Fruit fly (Drosophila melanogaster) whole organism, embryonic: ENCODE results near the gene lqfR.

Source experiments
- Abd-B ChIP-seq: fragments of 200-800 bp; sonication (Bioruptor generic); optimal IDR thresholded peaks from 2 replicates; lab custom pipeline; 2018; ENCODE audit warnings: missing biosample characterization, mild to moderate bottlenecking, missing genetic modification characterization, moderate library complexity
- Asciz ChIP-seq: fragments of 200-800 bp; sonication (Bioruptor generic); optimal IDR thresholded peaks from 2 replicates; lab custom pipeline; 2017; ENCODE audit warnings: missing biosample characterization, mild to moderate bottlenecking, missing genetic modification characterization, missing genetic modification reagents
- CG10366 ChIP-seq: fragments of 200-800 bp; sonication (Bioruptor generic); IDR thresholded peaks from 2 replicates; pipeline ENCODE4 v1.3.6; 2022; ENCODE audit warnings: missing biosample characterization, missing genetic modification characterization
- CG10959 ChIP-seq: fragments of 200-800 bp; sonication (Bioruptor generic); IDR thresholded peaks from 2 replicates; pipeline ENCODE4 v1.3.6; 2022; ENCODE audit warnings: missing biosample characterization, missing genetic modification characterization
- CG14014 ChIP-seq: fragments of 200-800 bp; sonication (Bioruptor generic); IDR thresholded peaks from 2 replicates; pipeline ENCODE4 v1.3.6; 2022; ENCODE audit warnings: missing biosample characterization, missing genetic modification characterization
- CG15073 ChIP-seq: fragments of 200-800 bp; sonication (Bioruptor generic); optimal IDR thresholded peaks from 2 replicates; lab custom pipeline; 2016; ENCODE audit warnings: missing biosample characterization, missing genetic modification characterization
- CG17912 ChIP-seq: fragments of 200-800 bp; sonication (Bioruptor generic); optimal IDR thresholded peaks from 2 replicates; lab custom pipeline; 2018; ENCODE audit warnings: missing biosample characterization, mild to moderate bottlenecking, missing genetic modification characterization
- CG1832 ChIP-seq: fragments of 200-800 bp; sonication (Bioruptor generic); optimal IDR thresholded peaks from 2 replicates; lab custom pipeline; 2017; ENCODE audit warnings: missing biosample characterization, mild to moderate bottlenecking, missing genetic modification characterization, inconsistent platforms
- CG2116 ChIP-seq: fragments of 200-800 bp; sonication (Bioruptor generic); optimal IDR thresholded peaks from 3 replicates; lab custom pipeline; 2018; ENCODE audit warnings: missing biosample characterization, mild to moderate bottlenecking, missing genetic modification characterization
- CG2120 ChIP-seq: fragments of 200-800 bp; sonication (Bioruptor generic); optimal IDR thresholded peaks from 3 replicates; lab custom pipeline; 2016; ENCODE audit warnings: missing biosample characterization, missing genetic modification characterization
- CG2129 ChIP-seq: fragments of 200-800 bp; sonication (Bioruptor generic); IDR thresholded peaks from 2 replicates; pipeline ENCODE4 v1.3.6; 2022; ENCODE audit warnings: missing biosample characterization, missing genetic modification characterization; ENCODE audit not compliant: partially characterized antibody
- CG2199 ChIP-seq: fragments of 200-800 bp; sonication (Bioruptor generic); IDR thresholded peaks from 3 replicates; pipeline ENCODE4 v1.3.6; 2022; ENCODE audit warnings: missing biosample characterization, missing genetic modification characterization
- CG2889 ChIP-seq: fragments of 200-800 bp; sonication (Bioruptor generic); IDR thresholded peaks from 3 replicates; pipeline ENCODE4 v1.3.6; 2022; ENCODE audit warnings: missing biosample characterization, missing genetic modification characterization
- CG3847 ChIP-seq: fragments of 200-800 bp; sonication (Bioruptor generic); IDR thresholded peaks from 2 replicates; pipeline ENCODE4 v1.3.6; 2022; ENCODE audit warnings: missing biosample characterization, missing genetic modification characterization
- CG6272 ChIP-seq: fragments of 200-800 bp; sonication (Bioruptor generic); IDR thresholded peaks from 2 replicates; pipeline ENCODE4 v1.3.6; 2022; ENCODE audit warnings: missing biosample characterization, missing genetic modification characterization
- CG8765 ChIP-seq: fragments of 200-800 bp; sonication (Bioruptor generic); IDR thresholded peaks from 2 replicates; pipeline ENCODE4 v1.3.6; 2022; ENCODE audit warnings: missing biosample characterization, missing genetic modification characterization
- CG8944 ChIP-seq: fragments of 200-800 bp; sonication (Bioruptor generic); optimal IDR thresholded peaks from 3 replicates; lab custom pipeline; 2016; ENCODE audit warnings: missing biosample characterization, missing genetic modification characterization
- CG9215 ChIP-seq: fragments of 200-800 bp; sonication (Bioruptor generic); IDR thresholded peaks from 2 replicates; pipeline ENCODE4 v1.3.6; 2022; ENCODE audit warnings: missing biosample characterization, missing genetic modification characterization
- Camta ChIP-seq: fragments of 200-800 bp; sonication (Bioruptor generic); optimal IDR thresholded peaks from 2 replicates; lab custom pipeline; 2016; ENCODE audit warnings: missing biosample characterization, missing genetic modification characterization
- D19A ChIP-seq: fragments of 200-800 bp; optimal IDR thresholded peaks from 3 replicates; lab custom pipeline; 2019; ENCODE audit warnings: missing biosample characterization, mild to moderate bottlenecking, missing genetic modification characterization, moderate library complexity
- Dad ChIP-seq: fragments of 200-800 bp; sonication (Bioruptor generic); optimal IDR thresholded peaks from 3 replicates; lab custom pipeline; 2016; ENCODE audit warnings: missing biosample characterization, missing genetic modification characterization
- E2f1 ChIP-seq: fragments of 200-800 bp; sonication (Bioruptor generic); IDR thresholded peaks from 2 replicates; pipeline ENCODE4 v1.3.6; 2022; ENCODE audit warnings: missing biosample characterization, missing genetic modification characterization
- GATAe ChIP-seq: fragments of 200-800 bp; sonication (Bioruptor generic); conservative IDR thresholded peaks from 2 replicates; pipeline ENCODE4 v1.3.6; 2022; ENCODE audit warnings: missing biosample characterization, missing genetic modification characterization
- HHEX ChIP-seq: fragments of 200-800 bp; sonication (Bioruptor generic); optimal IDR thresholded peaks from 3 replicates; lab custom pipeline; 2017; ENCODE audit warnings: missing biosample characterization, mild to moderate bottlenecking, missing genetic modification characterization, missing genetic modification reagents
- Hmr ChIP-seq: fragments of 200-800 bp; sonication (Bioruptor generic); optimal IDR thresholded peaks from 3 replicates; lab custom pipeline; 2017; ENCODE audit warnings: mild to moderate bottlenecking, missing biosample characterization, missing genetic modification reagents, missing genetic modification characterization
- Kr ChIP-seq: fragments of 200-800 bp; sonication (Bioruptor generic); optimal IDR thresholded peaks from 2 replicates; lab custom pipeline; 2017; ENCODE audit warnings: missing biosample characterization, mild to moderate bottlenecking, missing genetic modification characterization
- Med ChIP-seq: fragments of 200-800 bp; sonication (Bioruptor generic); peaks from one replicate; lab custom pipeline; 2016; ENCODE audit warnings: missing biosample characterization, missing genetic modification characterization, mild to moderate bottlenecking, inconsistent platforms, moderate library complexity
- NK7.1 ChIP-seq: fragments of 200-800 bp; sonication (Bioruptor generic); optimal IDR thresholded peaks from 3 replicates; lab custom pipeline; 2016; ENCODE audit warnings: missing biosample characterization, missing genetic modification characterization
- Oli ChIP-seq: fragments of 200-800 bp; sonication (Bioruptor generic); optimal IDR thresholded peaks from 2 replicates; lab custom pipeline; 2018; ENCODE audit warnings: missing biosample characterization, mild to moderate bottlenecking, missing genetic modification characterization, moderate library complexity
- Stat92E ChIP-seq, 3 experiments: fragments of >200 bp in 2 of 3; fragments of 200-800 bp in 1 of 3; sonication (Bioruptor generic) in 1 of 3; optimal IDR thresholded peaks; 2 replicates each; lab custom pipeline; 2017 to 2019; ENCODE audit warnings: missing biosample characterization in 3 of 3, missing genetic modification characterization in 3 of 3, mild to moderate bottlenecking in 1 of 3, moderate library complexity in 1 of 3
- Tbp ChIP-seq: fragments of >200 bp; optimal IDR thresholded peaks from 2 replicates; lab custom pipeline; 2018; ENCODE audit warnings: missing biosample characterization, missing genetic modification characterization
- chif ChIP-seq, 2 experiments: fragments of 200-800 bp; sonication (Bioruptor generic); optimal IDR thresholded peaks; 3 replicates each; lab custom pipeline; 2016; ENCODE audit warnings: missing biosample characterization in 2 of 2, missing genetic modification characterization in 2 of 2
- croc ChIP-seq: fragments of 200-800 bp; sonication (Bioruptor generic); conservative IDR thresholded peaks from 3 replicates; pipeline ENCODE4 v1.3.6; 2022; ENCODE audit warnings: missing biosample characterization, missing genetic modification characterization
- danr ChIP-seq: fragments of 200-800 bp; sonication (Bioruptor generic); IDR thresholded peaks from 2 replicates; pipeline ENCODE4 v1.3.6; 2022; ENCODE audit warnings: missing biosample characterization, missing genetic modification characterization
- dmrt99B ChIP-seq: fragments of 200-800 bp; sonication (Bioruptor generic); optimal IDR thresholded peaks from 2 replicates; lab custom pipeline; 2018; ENCODE audit warnings: missing biosample characterization, mild to moderate bottlenecking, missing genetic modification characterization, moderate library complexity
- esg ChIP-seq: fragments of 200-800 bp; sonication (Bioruptor generic); conservative IDR thresholded peaks from 2 replicates; pipeline ENCODE4 v1.3.6; 2022; ENCODE audit warnings: missing biosample characterization, missing genetic modification characterization
- eyg ChIP-seq: fragments of 200-800 bp; sonication (Bioruptor generic); optimal IDR thresholded peaks from 3 replicates; lab custom pipeline; 2016; ENCODE audit warnings: missing biosample characterization, missing genetic modification characterization
- fd3F ChIP-seq: fragments of 200-800 bp; sonication (Bioruptor generic); optimal IDR thresholded peaks from 2 replicates; lab custom pipeline; 2018; ENCODE audit warnings: missing biosample characterization, mild to moderate bottlenecking, missing genetic modification characterization, moderate library complexity
- inv ChIP-seq: fragments of 200-800 bp; sonication (Bioruptor generic); IDR thresholded peaks from 2 replicates; pipeline ENCODE4 v1.3.6; 2022; ENCODE audit warnings: missing biosample characterization, missing genetic modification characterization; ENCODE audit not compliant: partially characterized antibody
- lab ChIP-seq: fragments of 200-800 bp; sonication (Bioruptor generic); optimal IDR thresholded peaks from 3 replicates; lab custom pipeline; 2017; ENCODE audit warnings: missing biosample characterization, missing genetic modification characterization, mild to moderate bottlenecking, moderate library complexity, missing genetic modification reagents
- lov ChIP-seq, 2 experiments: fragments of 200-800 bp in 1 of 2; fragments of >200 bp in 1 of 2; sonication (Bioruptor generic) in 1 of 2; IDR thresholded peaks in 1 of 2; optimal IDR thresholded peaks in 1 of 2; 2 replicates in 1 of 2; 3 replicates in 1 of 2; pipeline versions ENCODE4 v1.3.6 to Lab custom; 2017 to 2022; ENCODE audit warnings: missing biosample characterization in 1 of 2, missing genetic modification characterization in 1 of 2
- pfk ChIP-seq: fragments of 200-800 bp; sonication (Bioruptor generic); optimal IDR thresholded peaks from 2 replicates; lab custom pipeline; 2018; ENCODE audit warnings: missing biosample characterization, mild to moderate bottlenecking, missing genetic modification characterization, moderate library complexity
- phol ChIP-seq: fragments of 200-800 bp; sonication (Bioruptor generic); optimal IDR thresholded peaks from 3 replicates; lab custom pipeline; 2018; ENCODE audit warnings: missing biosample characterization, mild to moderate bottlenecking, missing genetic modification characterization, moderate library complexity
- row ChIP-seq: fragments of 200-800 bp; sonication (Bioruptor generic); IDR thresholded peaks from 3 replicates; pipeline ENCODE4 v1.3.6; 2022; ENCODE audit warnings: missing biosample characterization, missing genetic modification characterization
- run ChIP-seq: fragments of 200-800 bp; sonication (Bioruptor generic); optimal IDR thresholded peaks from 3 replicates; lab custom pipeline; 2018; ENCODE audit warnings: missing biosample characterization, mild to moderate bottlenecking, missing genetic modification characterization
- sens-2 ChIP-seq: fragments of 200-800 bp; sonication (Bioruptor generic); IDR thresholded peaks from 2 replicates; pipeline ENCODE4 v1.3.6; 2022; ENCODE audit warnings: missing biosample characterization, missing genetic modification characterization
- sob ChIP-seq: fragments of 200-800 bp; sonication (Bioruptor generic); IDR thresholded peaks from 2 replicates; pipeline ENCODE4 v1.3.6; 2022; ENCODE audit warnings: missing biosample characterization, missing genetic modification characterization
- trem ChIP-seq: fragments of 200-800 bp; optimal IDR thresholded peaks from 3 replicates; lab custom pipeline; 2019; ENCODE audit warnings: missing biosample characterization, mild to moderate bottlenecking, missing genetic modification characterization, moderate library complexity
- unpg ChIP-seq: fragments of 200-800 bp; sonication (Bioruptor generic); optimal IDR thresholded peaks from 3 replicates; lab custom pipeline; 2018; ENCODE audit warnings: missing biosample characterization, mild to moderate bottlenecking, missing genetic modification characterization, moderate library complexity
- zfh1 ChIP-seq: fragments of 200-800 bp; sonication (Bioruptor generic); IDR thresholded peaks from 3 replicates; pipeline ENCODE4 v1.3.6; 2022; ENCODE audit warnings: missing biosample characterization, missing genetic modification characterization

The lqfR gene

DNA sequence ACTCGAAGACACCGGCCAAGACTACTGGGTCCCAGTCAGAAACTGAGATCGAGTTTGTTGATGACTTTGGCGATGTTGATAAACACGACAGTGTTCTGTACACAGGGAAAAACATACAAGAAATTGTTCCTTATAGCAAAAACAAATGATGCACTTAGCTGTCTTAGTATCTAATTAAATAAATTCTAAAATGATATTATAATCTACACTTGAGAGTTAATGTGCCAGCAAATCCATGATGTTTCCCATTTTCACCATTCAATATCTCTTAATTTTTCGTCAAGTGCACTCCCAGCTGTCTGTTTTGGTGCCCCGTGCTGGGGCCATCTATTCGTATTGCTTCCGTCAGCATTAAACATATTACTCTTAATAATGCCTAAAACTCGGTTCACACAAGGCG lies 10.9 kb upstream of the lqfR start (continued):
- no peak for TF ChIP-seq CG15073
- peak; percentile 41; the same call in 1 of the 2 replicates for TF ChIP-seq E2f1 (GFP tag; lab: Robert Waterston, UW)
- TF ChIP-seq sob (GFP tag; lab: Robert Waterston, UW), result 0 out of 2 replicates have a peak, but pooled peaks have one; percentile 29
- TF ChIP-seq Camta (GFP tag; lab: Kevin White, UChicago), result no peak
- TF ChIP-seq lab, result no peak
- TF ChIP-seq eyg (GFP tag; lab: Kevin White, UChicago), result no peak
- no peak for TF ChIP-seq Kr (GFP tag; lab: Kevin White, UChicago)
- TF ChIP-seq CG3847 (GFP tag; lab: Robert Waterston, UW), result peak; percentile 40; the same call in 1 of the 2 replicates
- TF ChIP-seq row (GFP tag; lab: Robert Waterston, UW), result peak; percentile 61; the same call in 2 of the 3 replicates
- peak; percentile 15 for TF ChIP-seq trem (tag; lab: Kevin White, UChicago)
- 0 out of 3 replicates have a peak, but pooled peaks have one; percentile 8 for TF ChIP-seq CG2889
- no peak for TF ChIP-seq CG8944 (GFP tag; lab: Kevin White, UChicago)
- TF ChIP-seq chif (GFP tag; optimal IDR thresholded peaks at IDR 0.05; lab: Kevin White, UChicago), result peak in 1 of 2 experiments; percentile 7
- no peak for TF ChIP-seq D19A (tag; lab: Kevin White, UChicago)
- no peak for TF ChIP-seq Stat92E (GFP tag; optimal IDR thresholded peaks at IDR 0.05; lab: Kevin White, UChicago)
- no peak for TF ChIP-seq CG6272
- TF ChIP-seq CG17912, result no peak
- TF ChIP-seq CG10959 (GFP tag; lab: Robert Waterston, UW), result peak; percentile 17; the same call in 1 of the 2 replicates
- TF ChIP-seq zfh1 (GFP tag; lab: Robert Waterston, UW), result peak; percentile 56; the same call in 1 of the 3 replicates
- no peak for TF ChIP-seq CG8765
- no peak for TF ChIP-seq CG2129
- TF ChIP-seq CG10366 (GFP tag; lab: Robert Waterston, UW), result no peak
- no peak for TF ChIP-seq Dad (GFP tag; lab: Kevin White, UChicago)
- peak; percentile 28 for TF ChIP-seq fd3F
- peak; percentile 30 for TF ChIP-seq Abd-B (GFP tag; lab: Kevin White, UChicago)
- no peak for TF ChIP-seq Tbp (GFP tag; lab: Kevin White, UChicago)
- no peak for TF ChIP-seq GATAe
- no peak for TF ChIP-seq danr (GFP tag; lab: Robert Waterston, UW)
- TF ChIP-seq Med, result peak; percentile 52
- TF ChIP-seq CG2116 (GFP tag; lab: Kevin White, UChicago), result no peak
- peak; percentile 43 for TF ChIP-seq esg (GFP tag; lab: Robert Waterston, UW)
- no peak for TF ChIP-seq unpg (GFP tag; lab: Kevin White, UChicago)
- TF ChIP-seq sens-2 (GFP tag; lab: Robert Waterston, UW), result no peak
- TF ChIP-seq CG14014 (GFP tag; lab: Robert Waterston, UW), result peak; percentile 29; the same call in 1 of the 2 replicates
- peak; percentile 61 for TF ChIP-seq CG2120 (GFP tag; lab: Kevin White, UChicago)
- no peak for TF ChIP-seq lov (optimal IDR thresholded peaks at IDR 0.05; lab: Kevin White, UChicago)
- no peak for TF ChIP-seq lov (GFP tag; IDR thresholded peaks at IDR 0.05; lab: Robert Waterston, UW)
- no peak for TF ChIP-seq run
- no peak for TF ChIP-seq Hmr
- TF ChIP-seq inv (GFP tag; lab: Robert Waterston, UW), result no peak
- peak; percentile 23 for TF ChIP-seq HHEX (GFP tag; lab: Kevin White, UChicago)
- no peak for TF ChIP-seq CG1832
- TF ChIP-seq Asciz, result no peak
- TF ChIP-seq dmrt99B, result no peak
- no peak; the same call in 2 of the 3 replicates for TF ChIP-seq croc (GFP tag; lab: Robert Waterston, UW)
- no peak for TF ChIP-seq CG2199 (GFP tag; lab: Robert Waterston, UW)
- no peak for TF ChIP-seq pfk (GFP tag; lab: Kevin White, UChicago)
- peak; percentile 30 for TF ChIP-seq Oli (tag; lab: Kevin White, UChicago)
- no peak for TF ChIP-seq phol (tag; lab: Kevin White, UChicago)
- no peak for TF ChIP-seq NK7.1
- peak; percentile 26; the same call in 1 of the 2 replicates for TF ChIP-seq CG9215 (GFP tag; lab: Robert Waterston, UW)
